Fruit fly (Drosophila melanogaster): ENCODE data around the gene CG6656.
A peak's percentile ranks its signal among the peaks of the same experiment; 100 is the strongest.

The CG6656 gene

DNA sequence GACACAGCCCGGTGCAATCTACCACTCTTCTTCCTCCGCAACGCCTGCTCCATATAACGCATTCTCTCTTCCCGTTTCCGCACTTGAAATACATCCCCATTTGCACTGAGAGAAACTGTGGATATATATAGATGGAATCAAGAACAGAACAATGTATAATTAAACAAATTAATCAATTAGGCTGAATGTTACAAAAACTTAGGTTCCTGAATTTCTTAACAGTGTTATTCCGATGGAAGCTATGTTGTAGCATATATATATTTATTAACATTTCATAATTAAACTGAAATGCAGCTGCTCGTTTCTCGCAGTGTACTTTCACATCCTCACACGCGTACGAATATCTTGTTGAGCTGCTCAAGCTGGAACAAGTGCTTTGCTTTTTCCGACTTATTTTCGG is 15.6 kb upstream of the CG6656 start (continued):
- TF ChIP-seq CG4318 (GFP tag; optimal IDR thresholded peaks at IDR 0.05) = peak; percentile 86
- peak; percentile 71 for TF ChIP-seq CG6808 (GFP tag; optimal IDR thresholded peaks at IDR 0.05)
- peak; percentile 76 for TF ChIP-seq CG16779 (tag; optimal IDR thresholded peaks at IDR 0.05)
- TF ChIP-seq salr (GFP tag; optimal IDR thresholded peaks at IDR 0.05) = peak; percentile 70 to 81
- peak; percentile 94 for TF ChIP-seq CG32006 (GFP tag; optimal IDR thresholded peaks at IDR 0.05)
- TF ChIP-seq Eip78C (GFP tag) = peak; percentile 98
- TF ChIP-seq CG1621 (tag; optimal IDR thresholded peaks at IDR 0.05) = peak; percentile 77
- peak; percentile 98 for TF ChIP-seq esn (GFP tag; optimal IDR thresholded peaks at IDR 0.05)
- TF ChIP-seq Lpt (GFP tag; optimal IDR thresholded peaks at IDR 0.05) = peak; percentile 73
- TF ChIP-seq CG8632 (GFP tag; optimal IDR thresholded peaks at IDR 0.05) = peak; percentile 92
- peak; percentile 93 for TF ChIP-seq Eip93F (GFP tag; optimal IDR thresholded peaks at IDR 0.05)
- peak; percentile 78 for TF ChIP-seq dac (GFP tag; optimal IDR thresholded peaks at IDR 0.05)

DNA sequence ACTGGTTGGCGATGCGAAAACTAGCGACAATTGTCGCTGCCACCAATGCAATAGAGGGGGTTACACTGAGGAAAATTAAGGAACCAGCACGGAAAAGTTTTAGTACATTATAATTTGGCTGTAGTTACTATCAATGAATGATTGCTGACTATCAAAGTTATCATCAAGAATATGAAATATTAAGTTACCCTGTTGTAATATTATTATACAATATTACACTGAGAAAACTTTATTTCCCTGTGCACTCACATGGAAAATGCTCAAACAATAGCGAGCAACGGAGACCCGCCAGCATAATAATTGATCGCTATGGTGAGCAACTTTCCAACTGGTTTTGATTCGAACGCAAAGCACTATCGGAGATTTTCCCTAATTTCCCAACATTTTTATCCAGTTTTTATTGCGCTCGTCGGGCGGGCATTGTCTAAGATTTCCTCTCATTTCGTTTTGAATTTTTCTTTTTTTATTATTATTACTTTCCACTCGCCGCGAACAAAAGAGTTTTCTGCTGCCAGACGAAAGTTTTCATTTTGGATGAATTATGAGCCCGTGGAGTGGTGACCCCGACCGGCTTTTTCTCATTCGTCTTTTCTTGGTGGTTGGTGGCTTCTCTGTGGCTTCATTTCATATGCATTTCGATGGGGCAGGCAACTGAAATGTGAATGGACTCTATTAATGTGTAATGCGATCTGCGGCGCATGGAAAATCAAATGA is 12.8 kb upstream of the CG6656 start:
- peak; percentile 88 for TF ChIP-seq CG6163 (GFP tag; IDR thresholded peaks at IDR 0.05)
- no peak for TF ChIP-seq topi (GFP tag; optimal IDR thresholded peaks at IDR 0.05)
- TF ChIP-seq CG11902 (GFP tag; optimal IDR thresholded peaks at IDR 0.05) = no peak
- peak; percentile 84 for TF ChIP-seq Gug (GFP tag; IDR thresholded peaks at IDR 0.05)
- TF ChIP-seq svp (GFP tag) = no peak
- peak; percentile 96 for TF ChIP-seq Hr4 (GFP tag; optimal IDR thresholded peaks at IDR 0.05)
- no peak for TF ChIP-seq CG31627 (GFP tag; optimal IDR thresholded peaks at IDR 0.05)
- peak in 1 of 2 experiments; percentile 83 for TF ChIP-seq salr (GFP tag; optimal IDR thresholded peaks at IDR 0.05)
- TF ChIP-seq Ets96B (tag; optimal IDR thresholded peaks at IDR 0.05) = no peak
- peak; percentile 13 for TF ChIP-seq Sox14 (GFP tag; optimal IDR thresholded peaks at IDR 0.05)
- TF ChIP-seq CG1621 (tag; optimal IDR thresholded peaks at IDR 0.05) = no peak
- peak; percentile 93 for TF ChIP-seq CG6276 (GFP tag; optimal IDR thresholded peaks at IDR 0.05)
- TF ChIP-seq CG6808 (GFP tag; optimal IDR thresholded peaks at IDR 0.05) = no peak
- peak; percentile 93 for TF ChIP-seq CG4318 (GFP tag; optimal IDR thresholded peaks at IDR 0.05)
- TF ChIP-seq Eip78C (GFP tag) = peak; percentile 89
- no peak for TF ChIP-seq fkh (GFP tag; optimal IDR thresholded peaks at IDR 0.05)
- peak; percentile 97 for TF ChIP-seq CG15336 (GFP tag; IDR thresholded peaks at IDR 0.05)
- TF ChIP-seq pdm3 (GFP tag; optimal IDR thresholded peaks at IDR 0.05) = peak; percentile 71
- TF ChIP-seq CG16779 (tag; optimal IDR thresholded peaks at IDR 0.05) = peak; percentile 61
- TF ChIP-seq net (GFP tag; optimal IDR thresholded peaks at IDR 0.05) = peak; percentile 80
- TF ChIP-seq Blimp-1 (GFP tag; optimal IDR thresholded peaks at IDR 0.05) = no peak
- peak; percentile 3 for TF ChIP-seq Ets21C (GFP tag; optimal IDR thresholded peaks at IDR 0.05)
- TF ChIP-seq CG6792 (GFP tag; optimal IDR thresholded peaks at IDR 0.05) = peak; percentile 50
- peak; percentile 96 for TF ChIP-seq dac (GFP tag; optimal IDR thresholded peaks at IDR 0.05)
- peak; percentile 13 for TF ChIP-seq CG34406 (GFP tag; optimal IDR thresholded peaks at IDR 0.05)
- TF ChIP-seq CG3919 (GFP tag; optimal IDR thresholded peaks at IDR 0.05) = peak; percentile 51
- TF ChIP-seq dsx (GFP tag; optimal IDR thresholded peaks at IDR 0.05; ENCODE audit: poor library complexity, severe bottlenecking) = no peak
- TF ChIP-seq CG6854 (GFP tag; optimal IDR thresholded peaks at IDR 0.05) = no peak
- peak; percentile 31 for TF ChIP-seq esn (GFP tag; optimal IDR thresholded peaks at IDR 0.05)
- TF ChIP-seq Lpt (GFP tag; optimal IDR thresholded peaks at IDR 0.05) = peak; percentile 88
- TF ChIP-seq CG8319 (GFP tag; optimal IDR thresholded peaks at IDR 0.05) = peak; percentile 63
- TF ChIP-seq lz (GFP tag; optimal IDR thresholded peaks at IDR 0.05) = peak; percentile 41
- peak; percentile 69 for TF ChIP-seq achi (GFP tag; optimal IDR thresholded peaks at IDR 0.05)
- TF ChIP-seq Eip93F (GFP tag; optimal IDR thresholded peaks at IDR 0.05) = no peak
- TF ChIP-seq CG10631 (GFP tag; optimal IDR thresholded peaks at IDR 0.05) = peak; percentile 54
- no peak for TF ChIP-seq Hr38 (GFP tag; optimal IDR thresholded peaks at IDR 0.05)
- TF ChIP-seq Sox102F (GFP tag; optimal IDR thresholded peaks at IDR 0.05) = peak; percentile 21
- TF ChIP-seq OdsH (GFP tag; optimal IDR thresholded peaks at IDR 0.05) = peak; percentile 80
- TF ChIP-seq Hr39 (GFP tag; optimal IDR thresholded peaks at IDR 0.05) = no peak
- TF ChIP-seq fd85E (GFP tag; optimal IDR thresholded peaks at IDR 0.05) = no peak
- peak; percentile 97 for TF ChIP-seq CG32006 (GFP tag; optimal IDR thresholded peaks at IDR 0.05)
- peak; percentile 13 for TF ChIP-seq spab (GFP tag; optimal IDR thresholded peaks at IDR 0.05)
- peak; percentile 73 for TF ChIP-seq CG11294 (GFP tag; IDR thresholded peaks at IDR 0.05)
- TF ChIP-seq CG8119 (GFP tag; IDR thresholded peaks at IDR 0.05) = peak; percentile 96
- TF ChIP-seq CG9139 (GFP tag; optimal IDR thresholded peaks at IDR 0.05) = no peak
- TF ChIP-seq acj6 (GFP tag; optimal IDR thresholded peaks at IDR 0.05) = peak; percentile 43
